Fruit fly (Drosophila melanogaster) whole organism, wandering third instar larva: ENCODE measurements around the gene Polr2J.

ENCODE experiments used
- Abd-B ChIP-seq: fragments of >200 bp; optimal IDR thresholded peaks from 2 replicates; lab custom pipeline; 2017; ENCODE audit warnings: missing biosample characterization, missing genetic modification characterization
- CG32264 ChIP-seq: fragments of 200-800 bp; sonication (Bioruptor generic); optimal IDR thresholded peaks from 2 replicates; lab custom pipeline; 2016; ENCODE audit warnings: missing biosample characterization, missing genetic modification characterization
- CG9705 ChIP-seq: fragments of 200-800 bp; sonication (Bioruptor generic); optimal IDR thresholded peaks from 2 replicates; lab custom pipeline; 2018; ENCODE audit warnings: missing biosample characterization, mild to moderate bottlenecking, missing genetic modification characterization
- CrebA ChIP-seq: fragments of 200-800 bp; sonication (Bioruptor generic); optimal IDR thresholded peaks from 2 replicates; lab custom pipeline; 2016; ENCODE audit warnings: missing biosample characterization, mild to moderate bottlenecking, missing genetic modification characterization, borderline replicate concordance
- Dfd ChIP-seq: fragments of >200 bp; optimal IDR thresholded peaks from 2 replicates; lab custom pipeline; 2017; ENCODE audit warnings: missing biosample characterization, missing genetic modification characterization
- Dif ChIP-seq: fragments of 200-275, 200-300 bp; sonication (Bioruptor generic); optimal IDR thresholded peaks from 2 replicates; lab custom pipeline; 2018; ENCODE audit warnings: missing biosample characterization, missing genetic modification characterization; ENCODE audit not compliant: partially characterized antibody
- GATAd ChIP-seq: sonication (Bioruptor generic); optimal IDR thresholded peaks from 2 replicates; lab custom pipeline; 2016; ENCODE audit warnings: missing biosample characterization, missing genetic modification characterization
- HLH106 ChIP-seq: fragments of 200-800 bp; optimal IDR thresholded peaks from 3 replicates; lab custom pipeline; 2019; ENCODE audit warnings: missing biosample characterization, mild to moderate bottlenecking, missing genetic modification characterization, moderate library complexity
- Hnf4 ChIP-seq: fragments of 200-800 bp; sonication (Bioruptor generic); optimal IDR thresholded peaks from 2 replicates; lab custom pipeline; 2016; ENCODE audit warnings: missing biosample characterization, mild to moderate bottlenecking, missing genetic modification characterization
- Hr78 ChIP-seq: fragments of >200 bp; optimal IDR thresholded peaks from 2 replicates; lab custom pipeline; 2017; ENCODE audit warnings: missing biosample characterization, missing genetic modification characterization
- Hr83 ChIP-seq: fragments of 200-300 bp; sonication (Bioruptor generic); optimal IDR thresholded peaks from 2 replicates; lab custom pipeline; 2016; ENCODE audit warnings: missing biosample characterization, mild to moderate bottlenecking, missing genetic modification characterization, moderate library complexity; ENCODE audit not compliant: poor library complexity, severe bottlenecking
- Jra ChIP-seq: sonication (Bioruptor generic); optimal IDR thresholded peaks from 2 replicates; lab custom pipeline; 2016; ENCODE audit warnings: missing biosample characterization, missing genetic modification characterization
- Mio ChIP-seq: sonication (Bioruptor generic); optimal IDR thresholded peaks from 2 replicates; lab custom pipeline; 2016; ENCODE audit warnings: missing biosample characterization, missing genetic modification characterization
- Myc ChIP-seq: fragments of >200 bp; optimal IDR thresholded peaks from 2 replicates; lab custom pipeline; 2017
- N ChIP-seq: fragments of >200 bp; optimal IDR thresholded peaks from 2 replicates; lab custom pipeline; 2018; ENCODE audit warnings: missing biosample characterization, missing external identifiers, missing genetic modification characterization
- OdsH ChIP-seq: fragments of 200-800 bp; sonication (Bioruptor generic); optimal IDR thresholded peaks from 2 replicates; lab custom pipeline; 2016; ENCODE audit warnings: missing biosample characterization, mild to moderate bottlenecking, missing genetic modification characterization
- Rel ChIP-seq, 2 experiments: fragments of 200-800 bp; sonication (Bioruptor generic) in 1 of 2; optimal IDR thresholded peaks; 2 replicates in 1 of 2; 3 replicates in 1 of 2; lab custom pipeline; 2016 to 2019; ENCODE audit warnings: mild to moderate bottlenecking in 2 of 2, missing biosample characterization in 2 of 2, missing genetic modification characterization in 2 of 2, moderate library complexity in 1 of 2
- Sp1 ChIP-seq: fragments of 200-800 bp; sonication (Bioruptor generic); optimal IDR thresholded peaks from 3 replicates; lab custom pipeline; 2019; ENCODE audit warnings: missing biosample characterization, mild to moderate bottlenecking, missing genetic modification characterization, moderate library complexity
- Vsx2 ChIP-seq: fragments of 200-300, 225-300 bp; sonication (Bioruptor generic); optimal IDR thresholded peaks from 2 replicates; lab custom pipeline; 2018; ENCODE audit warnings: missing biosample characterization, missing genetic modification characterization; ENCODE audit not compliant: partially characterized antibody
- br ChIP-seq: fragments of 200-800 bp; sonication (Bioruptor generic); optimal IDR thresholded peaks from 2 replicates; lab custom pipeline; 2016; ENCODE audit warnings: missing biosample characterization, missing genetic modification characterization
- brk ChIP-seq: fragments of 200-800 bp; sonication (Bioruptor generic); optimal IDR thresholded peaks from 2 replicates; lab custom pipeline; 2016; ENCODE audit warnings: missing biosample characterization, mild to moderate bottlenecking, missing genetic modification characterization
- dl ChIP-seq, 2 experiments: fragments of 175-275, 200-275 bp in 1 of 2; fragments of 200-275 bp in 1 of 2; sonication (Bioruptor generic); optimal IDR thresholded peaks; lab custom pipeline; 2018; ENCODE audit warnings: mild to moderate bottlenecking in 2 of 2, missing biosample characterization in 2 of 2, missing genetic modification characterization in 2 of 2, moderate library complexity in 2 of 2; ENCODE audit not compliant: partially characterized antibody in 2 of 2, insufficient read depth in 1 of 2
- dmrt93B ChIP-seq: fragments of 200-800 bp; sonication (Bioruptor generic); optimal IDR thresholded peaks from 2 replicates; lab custom pipeline; 2018; ENCODE audit warnings: missing biosample characterization, mild to moderate bottlenecking, missing genetic modification characterization
- dsf ChIP-seq: sonication (Bioruptor generic); optimal IDR thresholded peaks from 2 replicates; lab custom pipeline; 2016; ENCODE audit warnings: missing biosample characterization, missing genetic modification characterization, borderline replicate concordance
- ey ChIP-seq: fragments of 200-800 bp; sonication (Bioruptor generic); optimal IDR thresholded peaks from 2 replicates; lab custom pipeline; 2016; ENCODE audit warnings: missing biosample characterization, missing genetic modification characterization
- foxo ChIP-seq, 2 experiments: fragments of 200-800 bp; sonication (Bioruptor generic); optimal IDR thresholded peaks; 2 replicates in 1 of 2; 3 replicates in 1 of 2; lab custom pipeline; 2016 to 2017; ENCODE audit warnings: missing biosample characterization in 2 of 2, missing genetic modification characterization in 2 of 2
- fru ChIP-seq: fragments of 200-800 bp; sonication (Bioruptor generic); optimal IDR thresholded peaks from 3 replicates; lab custom pipeline; 2016; ENCODE audit warnings: missing biosample characterization, mild to moderate bottlenecking, missing genetic modification characterization
- h ChIP-seq: fragments of 200-800 bp; sonication (Bioruptor generic); optimal IDR thresholded peaks from 3 replicates; lab custom pipeline; 2016; ENCODE audit warnings: missing biosample characterization, mild to moderate bottlenecking, missing genetic modification characterization
- jim ChIP-seq: fragments of 175-275, 200-325 bp; sonication (Bioruptor generic); optimal IDR thresholded peaks from 2 replicates; lab custom pipeline; 2016; ENCODE audit warnings: missing biosample characterization, mild to moderate bottlenecking, missing genetic modification characterization
- lola ChIP-seq: fragments of >200 bp; optimal IDR thresholded peaks from 2 replicates; lab custom pipeline; 2017; ENCODE audit warnings: missing biosample characterization, missing genetic modification characterization
- pan ChIP-seq: fragments of >200 bp; optimal IDR thresholded peaks from 2 replicates; lab custom pipeline; 2017
- psq ChIP-seq: fragments of 200-800 bp; sonication (Bioruptor generic); optimal IDR thresholded peaks from 3 replicates; lab custom pipeline; 2017; ENCODE audit warnings: missing biosample characterization, mild to moderate bottlenecking, missing genetic modification characterization, moderate library complexity
- rgr ChIP-seq: fragments of 200-800 bp; sonication (Bioruptor generic); optimal IDR thresholded peaks from 3 replicates; lab custom pipeline; 2016; ENCODE audit warnings: missing biosample characterization, mild to moderate bottlenecking, missing genetic modification characterization
- sage ChIP-seq: fragments of 200-800 bp; sonication (Bioruptor generic); optimal IDR thresholded peaks from 2 replicates; lab custom pipeline; 2016; ENCODE audit warnings: missing biosample characterization, mild to moderate bottlenecking, missing genetic modification characterization
- sv ChIP-seq: fragments of 200-800 bp; sonication (Bioruptor generic); optimal IDR thresholded peaks from 3 replicates; lab custom pipeline; 2016; ENCODE audit warnings: missing biosample characterization, missing genetic modification characterization
- tai ChIP-seq: sonication (Bioruptor generic); optimal IDR thresholded peaks from 2 replicates; lab custom pipeline; 2016; ENCODE audit warnings: missing biosample characterization, missing genetic modification characterization
- usp ChIP-seq: fragments of >200 bp; optimal IDR thresholded peaks from 2 replicates; lab custom pipeline; 2017; ENCODE audit warnings: missing biosample characterization, missing genetic modification characterization
- woc ChIP-seq: sonication (Bioruptor generic); optimal IDR thresholded peaks from 2 replicates; lab custom pipeline; 2016; ENCODE audit warnings: missing biosample characterization, mild to moderate bottlenecking, missing genetic modification characterization

Gene Polr2J

dm6 chr2L:17431359-17431675 lies 21.1 kb upstream of the Polr2J start (continued):
- TF ChIP-seq Rel (GFP tag; optimal IDR thresholded peaks at IDR 0.05; lab: Kevin White, UChicago) (no peak), Rel (tag; optimal IDR thresholded peaks at IDR 0.05; lab: Kevin White, UChicago) (no peak), lola (GFP tag; lab: Kevin White, UChicago) (no peak)

DNA sequence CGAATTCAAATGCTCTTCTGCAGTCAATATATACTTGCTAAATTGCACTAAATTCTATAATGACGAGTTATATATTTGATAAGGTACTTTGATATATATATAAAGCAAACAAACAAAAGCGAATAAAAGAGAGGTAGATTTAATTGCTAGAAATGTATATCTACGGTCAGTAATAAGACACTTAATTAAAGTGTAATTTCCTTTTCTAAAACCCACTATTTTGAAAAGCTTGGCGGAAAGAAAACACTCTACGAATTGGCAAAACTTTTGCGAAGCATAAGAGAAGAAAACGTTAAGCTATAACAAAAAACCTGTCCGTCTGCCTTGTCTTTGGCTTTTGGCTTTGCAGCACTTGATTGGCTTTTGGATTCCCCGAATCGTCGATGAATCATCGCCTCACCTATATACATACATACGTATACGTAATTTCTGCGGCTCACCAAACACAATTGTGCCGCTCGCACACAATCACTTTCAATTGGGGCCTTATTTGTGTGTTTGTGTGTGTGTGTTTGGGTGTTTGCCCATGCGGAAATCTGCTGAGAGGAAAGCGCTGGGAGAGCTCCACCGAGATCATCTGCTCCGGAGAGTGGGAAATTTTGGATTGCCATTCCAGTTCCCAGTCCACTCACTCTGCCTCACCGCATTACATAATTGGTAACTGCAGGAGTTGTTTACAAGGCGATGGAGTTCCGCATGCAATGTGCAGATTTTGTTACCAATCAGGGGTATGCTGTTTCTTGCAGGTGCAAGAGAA lies 20.6 kb upstream of the Polr2J start:
- TF ChIP-seq dsf (GFP tag; lab: Kevin White, UChicago) (no peak), pan (lab: Kevin White, UChicago) (no peak), Dif (GFP tag; lab: Kevin White, UChicago) (peak; percentile 69), dl (GFP tag; optimal IDR thresholded peaks at IDR 0.05; lab: Kevin White, UChicago; ENCODE audit: insufficient read depth in 1 of 2, partially characterized antibody in 2 of 2) (peak; percentile 50 to 71), br (no peak), Rel (GFP tag; optimal IDR thresholded peaks at IDR 0.05; lab: Kevin White, UChicago) (no peak), Rel (tag; optimal IDR thresholded peaks at IDR 0.05; lab: Kevin White, UChicago) (peak; percentile 93), Jra (GFP tag; lab: Kevin White, UChicago) (peak; percentile 1)

DNA sequence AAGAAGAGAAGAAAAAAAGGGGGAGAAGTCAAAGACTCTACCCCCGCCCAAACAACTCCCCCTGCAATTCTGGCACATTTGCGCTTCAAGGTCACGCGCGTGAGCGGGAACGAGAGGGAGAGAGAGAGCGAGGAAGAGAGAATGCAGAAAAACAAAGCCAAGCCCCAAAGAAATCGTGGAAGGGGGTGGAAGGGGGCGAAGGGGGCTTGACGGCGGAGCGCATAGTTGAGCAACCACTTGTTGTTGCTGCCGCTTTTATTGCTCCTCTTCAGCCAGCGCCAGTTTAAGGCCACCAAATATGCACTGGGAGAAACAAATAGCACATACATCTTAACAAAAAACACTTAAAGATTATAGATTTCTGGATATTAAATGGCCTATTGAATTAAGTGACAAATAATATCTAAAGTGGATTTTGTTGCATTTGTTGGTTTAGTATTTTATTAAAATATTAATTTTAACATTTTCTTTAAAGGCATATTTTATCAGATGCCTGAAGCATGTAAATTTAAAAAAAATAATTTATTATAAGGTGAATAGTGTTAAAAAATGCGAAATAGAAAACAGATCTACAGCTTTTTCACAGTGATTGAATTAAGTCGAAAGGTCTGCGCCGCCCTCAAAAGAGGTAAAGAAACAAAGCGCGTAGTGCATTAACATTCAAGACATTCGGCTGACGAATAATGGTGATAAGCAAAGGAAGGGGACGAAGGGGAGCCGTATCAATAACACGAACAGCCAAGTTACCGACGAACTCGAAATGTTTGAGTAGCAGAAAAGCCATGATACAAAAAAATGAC lies 19.8 kb upstream of the Polr2J start:
- TF ChIP-seq Sp1 (GFP tag; lab: Kevin White, UChicago): peak; percentile 98
- peak; percentile 80 to 93 for TF ChIP-seq dl (GFP tag; optimal IDR thresholded peaks at IDR 0.05; lab: Kevin White, UChicago; ENCODE audit: insufficient read depth in 1 of 2, partially characterized antibody in 2 of 2)
- peak; percentile 12 for TF ChIP-seq Vsx2
- TF ChIP-seq sage (GFP tag; lab: Kevin White, UChicago): peak; percentile 12
- TF ChIP-seq N (GFP tag; lab: Kevin White, UChicago): no peak
- peak; percentile 56 for TF ChIP-seq tai (GFP tag; lab: Kevin White, UChicago)
- peak; percentile 75 for TF ChIP-seq CG9705 (GFP tag; lab: Kevin White, UChicago)
- TF ChIP-seq lola (GFP tag; lab: Kevin White, UChicago): no peak
- no peak for TF ChIP-seq usp (GFP tag; lab: Kevin White, UChicago)
- TF ChIP-seq Jra (GFP tag; lab: Kevin White, UChicago): peak; percentile 84
- peak; percentile 95 for TF ChIP-seq dmrt93B (GFP tag; lab: Kevin White, UChicago)
- TF ChIP-seq brk (GFP tag; lab: Kevin White, UChicago): peak; percentile 93
- TF ChIP-seq woc (GFP tag; lab: Kevin White, UChicago): peak; percentile 48
- TF ChIP-seq OdsH (GFP tag; lab: Kevin White, UChicago): peak; percentile 86
- TF ChIP-seq rgr (GFP tag; lab: Kevin White, UChicago): peak; percentile 91
- no peak for TF ChIP-seq jim (GFP tag; lab: Kevin White, UChicago)
- TF ChIP-seq Dfd (GFP tag; lab: Kevin White, UChicago): no peak
- no peak for TF ChIP-seq CrebA (GFP tag; lab: Kevin White, UChicago)
- TF ChIP-seq Dif (GFP tag; lab: Kevin White, UChicago): peak; percentile 98
- TF ChIP-seq Hr78 (GFP tag; lab: Kevin White, UChicago): no peak
- TF ChIP-seq CG32264 (GFP tag; lab: Kevin White, UChicago): no peak
- TF ChIP-seq Rel (GFP tag; optimal IDR thresholded peaks at IDR 0.05; lab: Kevin White, UChicago): no peak
- TF ChIP-seq Rel (tag; optimal IDR thresholded peaks at IDR 0.05; lab: Kevin White, UChicago): peak; percentile 65
- peak; percentile 83 for TF ChIP-seq Hnf4 (GFP tag; lab: Kevin White, UChicago)
- TF ChIP-seq dsf (GFP tag; lab: Kevin White, UChicago): peak; percentile 65
- TF ChIP-seq ey (GFP tag; lab: Kevin White, UChicago): peak; percentile 81
- no peak for TF ChIP-seq Mio
- peak; percentile 10 for TF ChIP-seq sv
- TF ChIP-seq Hr83: peak; percentile 33
- peak; percentile 85 for TF ChIP-seq br
- peak; percentile 92 for TF ChIP-seq fru
- TF ChIP-seq Myc (lab: Kevin White, UChicago): no peak
- no peak for TF ChIP-seq Abd-B (GFP tag; lab: Kevin White, UChicago)
- TF ChIP-seq foxo (GFP tag; optimal IDR thresholded peaks at IDR 0.05; lab: Kevin White, UChicago): peak in 1 of 2 experiments; percentile 96
- peak; percentile 54 for TF ChIP-seq h (GFP tag; lab: Kevin White, UChicago)
- TF ChIP-seq HLH106 (tag; lab: Kevin White, UChicago): peak; percentile 97
- no peak for TF ChIP-seq pan (lab: Kevin White, UChicago)
- TF ChIP-seq psq (GFP tag; lab: Kevin White, UChicago): peak; percentile 97
- no peak for TF ChIP-seq GATAd
